Worm (Caenorhabditis elegans): Measurements from ENCODE around the gene C49F8.1.

DNA sequence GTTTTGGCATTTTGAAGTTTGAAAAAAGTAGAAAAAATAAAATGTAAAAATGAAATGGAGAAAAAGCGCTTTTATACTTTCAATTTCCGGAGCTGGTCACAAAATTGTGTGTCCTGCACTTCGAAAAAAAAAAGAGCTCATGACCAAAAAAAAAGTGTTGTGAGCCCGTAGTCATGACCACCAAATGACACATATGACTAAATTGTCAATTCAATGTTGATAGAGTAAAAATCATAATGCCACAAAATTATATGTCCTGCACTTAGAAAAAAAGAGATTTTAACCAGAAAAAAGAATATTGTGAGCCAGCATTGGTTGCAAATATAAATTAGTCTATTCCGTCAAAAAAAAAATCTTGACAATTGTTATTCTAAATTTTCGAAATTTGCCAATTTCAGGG, 34.4 kb upstream of the C49F8.1 start, which contains the start of gene F02C12.2:
- no peak for TF ChIP-seq tbx-2 (tag; optimal IDR thresholded peaks at IDR 0.05)
- no peak for TF ChIP-seq lsy-2 (tag; optimal IDR thresholded peaks at IDR 0.05)
- TF ChIP-seq ceh-82 (tag; optimal IDR thresholded peaks at IDR 0.05): no peak
- TF ChIP-seq mab-9 (GFP tag; IDR thresholded peaks at IDR 0.05): no peak
- no peak for TF ChIP-seq elt-3 (tag; optimal IDR thresholded peaks at IDR 0.05)
- TF ChIP-seq nhr-76 (tag; optimal IDR thresholded peaks at IDR 0.05): no peak
- no peak for TF ChIP-seq nhr-11 (tag; optimal IDR thresholded peaks at IDR 0.05)
- TF ChIP-seq sup-37 (GFP tag; optimal IDR thresholded peaks at IDR 0.05): no peak

Measured in whole organism, L1 larva.